Worm (Caenorhabditis elegans): Measurements from ENCODE around the gene fbxa-210.

The fbxa-210 gene

DNA sequence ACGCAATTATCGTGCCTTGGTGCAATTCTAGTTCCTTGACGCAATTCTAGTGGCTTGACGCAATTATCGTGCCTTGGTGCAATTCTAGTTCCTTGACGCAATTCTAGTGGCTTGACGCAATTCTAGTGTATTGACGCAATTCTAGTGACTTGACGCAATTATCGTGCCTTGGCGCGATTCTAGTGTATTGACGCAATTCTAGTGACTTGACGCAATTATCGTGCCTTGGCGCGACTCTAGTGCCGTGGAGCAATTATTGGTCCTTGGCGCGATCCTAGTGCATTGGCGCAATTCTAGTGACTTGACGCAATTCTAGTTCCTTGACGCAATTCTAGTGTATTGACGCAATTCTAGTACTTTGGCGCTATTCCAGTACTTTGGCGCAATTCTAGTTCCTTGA, 49.8 kb downstream of the fbxa-210 start:
- TF ChIP-seq dmd-8 (GFP tag; IDR thresholded peaks at IDR 0.05): 0 out of 2 replicates have a peak, but pooled peaks have one; percentile 35
- peak in 1 of 2 experiments; percentile 69; a peak in 1 of 4 replicates for TF ChIP-seq madf-5 (GFP tag; IDR thresholded peaks at IDR 0.05)
